Worm (Caenorhabditis elegans) whole organism, L1 larva: ENCODE measurements around the gene mrps-10.

ENCODE experiments used
- F16B12.6 ChIP-seq: fragments of 150-350 bp; optimal IDR thresholded peaks from 2 replicates; lab custom pipeline; 2014; ENCODE audit warnings: missing biosample characterization, missing genetic modification characterization
- Y116A8C.19 ChIP-seq: sonication (generic microtip); optimal IDR thresholded peaks from 2 replicates; lab custom pipeline; 2016; ENCODE audit warnings: missing compliant biosample characterization, missing genetic modification characterization, borderline replicate concordance
- alr-1 ChIP-seq: fragments of 200-800 bp; sonication (Bioruptor generic); optimal IDR thresholded peaks from 2 replicates; lab custom pipeline; 2018; ENCODE audit warnings: borderline replicate concordance, mild to moderate bottlenecking, missing genetic modification characterization, missing compliant biosample characterization
- aly-2 ChIP-seq: fragments of 150-350 bp; optimal IDR thresholded peaks from 2 replicates; lab custom pipeline; 2014; ENCODE audit warnings: missing biosample characterization, missing genetic modification characterization
- ama-1 ChIP-seq: fragments of 150-350 bp; optimal IDR thresholded peaks from 2 replicates; lab custom pipeline; 2014
- ceh-63 ChIP-seq: fragments of 200-800 bp; sonication (Bioruptor generic); optimal IDR thresholded peaks from 2 replicates; lab custom pipeline; 2018; ENCODE audit warnings: mild to moderate bottlenecking, missing genetic modification characterization, missing compliant biosample characterization
- ceh-8 ChIP-seq: fragments of 200-800 bp; sonication (Bioruptor generic); optimal IDR thresholded peaks from 2 replicates; lab custom pipeline; 2018; ENCODE audit warnings: mild to moderate bottlenecking, missing genetic modification characterization, moderate library complexity, missing compliant biosample characterization
- ces-1 ChIP-seq: fragments of 150-350 bp; optimal IDR thresholded peaks from 2 replicates; lab custom pipeline; 2014; ENCODE audit warnings: missing biosample characterization, missing genetic modification reagents, missing genetic modification characterization
- dsc-1 ChIP-seq: sonication (generic microtip); optimal IDR thresholded peaks from 2 replicates; lab custom pipeline; 2016; ENCODE audit warnings: mild to moderate bottlenecking, missing genetic modification characterization, missing compliant biosample characterization
- efl-3 ChIP-seq: fragments of 200-800 bp; sonication (Bioruptor generic); optimal IDR thresholded peaks from 2 replicates; lab custom pipeline; 2018; ENCODE audit warnings: mild to moderate bottlenecking, missing genetic modification characterization, missing compliant biosample characterization
- egl-13 ChIP-seq: sonication (generic microtip); optimal IDR thresholded peaks from 2 replicates; lab custom pipeline; 2016; ENCODE audit warnings: missing genotype, missing genetic modification reagents, missing genetic modification characterization, missing compliant biosample characterization
- fkh-10 ChIP-seq: sonication (generic microtip); optimal IDR thresholded peaks from 2 replicates; lab custom pipeline; 2017; ENCODE audit warnings: missing biosample characterization, missing genetic modification reagents, missing genetic modification characterization
- fkh-8 ChIP-seq: sonication (generic microtip); optimal IDR thresholded peaks from 2 replicates; lab custom pipeline; 2016; ENCODE audit warnings: mild to moderate bottlenecking, missing genetic modification characterization, missing compliant biosample characterization
- hlh-17 ChIP-seq: fragments of 200-800 bp; sonication (Bioruptor generic); optimal IDR thresholded peaks from 2 replicates; lab custom pipeline; 2018; ENCODE audit warnings: missing genetic modification characterization, mild to moderate bottlenecking, missing compliant biosample characterization, moderate library complexity, borderline replicate concordance
- hlh-4 ChIP-seq: sonication (generic microtip); optimal IDR thresholded peaks from 2 replicates; lab custom pipeline; 2016; ENCODE audit warnings: mild to moderate bottlenecking, missing genetic modification characterization, missing compliant biosample characterization
- hpl-2 ChIP-seq: fragments of 150-350 bp; optimal IDR thresholded peaks from 2 replicates; lab custom pipeline; 2014; ENCODE audit warnings: missing biosample characterization, missing genetic modification reagents, missing genetic modification characterization
- irx-1 ChIP-seq: sonication (generic microtip); optimal IDR thresholded peaks from 2 replicates; lab custom pipeline; 2016; ENCODE audit warnings: missing genetic modification characterization, missing compliant biosample characterization
- lin-35 ChIP-seq, 2 experiments: fragments of 150-350 bp; optimal IDR thresholded peaks; 2 replicates each; lab custom pipeline; 2014; ENCODE audit warnings: missing biosample characterization in 2 of 2, missing genetic modification characterization in 2 of 2, missing genetic modification reagents in 2 of 2
- lir-3 ChIP-seq: sonication (generic microtip); optimal IDR thresholded peaks from 2 replicates; lab custom pipeline; 2016; ENCODE audit warnings: mild to moderate bottlenecking, missing genetic modification characterization, moderate library complexity, missing compliant biosample characterization; ENCODE audit not compliant: poor library complexity
- mdl-1 ChIP-seq, 2 experiments: fragments of 150-350 bp; optimal IDR thresholded peaks; 2 replicates each; lab custom pipeline; 2014 to 2017; ENCODE audit warnings: missing biosample characterization in 2 of 2, missing genetic modification characterization in 2 of 2, inconsistent platforms in 1 of 2
- mef-2 ChIP-seq: fragments of 150-350 bp; optimal IDR thresholded peaks from 2 replicates; lab custom pipeline; 2014; ENCODE audit warnings: missing biosample characterization, missing genetic modification characterization
- nhr-237 ChIP-seq: fragments of 150-350 bp; optimal IDR thresholded peaks from 2 replicates; lab custom pipeline; 2014; ENCODE audit warnings: missing biosample characterization, missing genetic modification characterization
- nhr-47 ChIP-seq: sonication (generic microtip); optimal IDR thresholded peaks from 2 replicates; lab custom pipeline; 2016; ENCODE audit warnings: mild to moderate bottlenecking, missing genetic modification characterization, moderate library complexity, missing compliant biosample characterization
- pqm-1 ChIP-seq: sonication (generic microtip); optimal IDR thresholded peaks from 3 replicates; lab custom pipeline; 2017; ENCODE audit warnings: missing biosample characterization, missing genetic modification characterization
- rnt-1 ChIP-seq: sonication (generic microtip); optimal IDR thresholded peaks from 2 replicates; lab custom pipeline; 2016; ENCODE audit warnings: mild to moderate bottlenecking, missing genetic modification characterization, moderate library complexity, missing compliant biosample characterization
- snpc-4 ChIP-seq: fragments of 150-350 bp; optimal IDR thresholded peaks from 2 replicates; lab custom pipeline; 2014; ENCODE audit warnings: missing biosample characterization, missing genetic modification characterization
- sup-37 ChIP-seq: fragments of 200-800 bp; sonication (Bioruptor generic); optimal IDR thresholded peaks from 2 replicates; lab custom pipeline; 2018; ENCODE audit warnings: mild to moderate bottlenecking, missing genetic modification characterization, missing compliant biosample characterization
- unc-62 ChIP-seq: fragments of 150-350 bp; optimal IDR thresholded peaks from 2 replicates; lab custom pipeline; 2014; ENCODE audit warnings: missing biosample characterization, missing genetic modification reagents, missing genetic modification characterization

Gene mrps-10

ce11 chrIII:12971828-12972379 lies 45.5 kb downstream of the mrps-10 start (continued):
- TF ChIP-seq nhr-237 (tag; lab: Kevin White, UChicago) (no peak), snpc-4 (tag; lab: Kevin White, UChicago) (no peak), rnt-1 (tag; lab: Kevin White, UChicago) (peak; percentile 56), nhr-47 (tag; lab: Kevin White, UChicago) (peak; percentile 39), efl-3 (GFP tag; lab: Kevin White, UChicago) (no peak), alr-1 (tag; lab: Kevin White, UChicago) (no peak), ceh-63 (GFP tag; lab: Kevin White, UChicago) (no peak), Y116A8C.19 (tag; lab: Kevin White, UChicago) (no peak), ama-1 (lab: Kevin White, UChicago) (no peak), mdl-1 (tag; optimal IDR thresholded peaks at IDR 0.05; lab: Kevin White, UChicago) (no peak), hlh-17 (GFP tag; lab: Kevin White, UChicago) (no peak), egl-13 (tag; lab: Kevin White, UChicago) (no peak), fkh-8 (tag; lab: Kevin White, UChicago) (no peak)

ce11 chrIII:12972398-12972797 lies 46.0 kb downstream of the mrps-10 start, which contains the start of gene bckd-1A:
Gene bckd-1A (minus strand): TSS chrIII:12972498.
- TF ChIP-seq nhr-47 (tag; lab: Kevin White, UChicago) (no peak), irx-1 (no peak), ces-1 (GFP tag; lab: Kevin White, UChicago) (no peak), dsc-1 (tag; lab: Kevin White, UChicago) (no peak), sup-37 (GFP tag; lab: Kevin White, UChicago) (no peak), fkh-8 (tag; lab: Kevin White, UChicago) (no peak), mef-2 (no peak), lin-35 (GFP tag; optimal IDR thresholded peaks at IDR 0.05; lab: Kevin White, UChicago) (no peak), fkh-10 (GFP tag; lab: Kevin White, UChicago) (no peak), lir-3 (no peak), F16B12.6 (tag; lab: Kevin White, UChicago) (no peak), unc-62 (GFP tag; lab: Kevin White, UChicago) (no peak), mdl-1 (tag; optimal IDR thresholded peaks at IDR 0.05; lab: Kevin White, UChicago) (no peak), ceh-8 (GFP tag; lab: Kevin White, UChicago) (no peak), pqm-1 (tag; lab: Kevin White, UChicago) (no peak), hlh-4 (tag; lab: Kevin White, UChicago) (no peak), hpl-2 (no peak), Y116A8C.19 (tag; lab: Kevin White, UChicago) (no peak), aly-2 (tag; lab: Kevin White, UChicago) (no peak)
- TF ChIP-seq, all 84 proteins: peak for 0
